Worm (Caenorhabditis elegans) whole organism, L4 larva: ENCODE measurements around the gene clec-1.
"Not testable (repeated sequence)": the region's sequence is repeated elsewhere in the genome, so short reads cannot be mapped to it uniquely, and the experiment has no call there.

Source experiments
- F49E8.2 ChIP-seq: sonication (generic microtip); optimal IDR thresholded peaks from 2 replicates; lab custom pipeline; 2016; ENCODE audit warnings: missing compliant biosample characterization, mild to moderate bottlenecking, missing genetic modification characterization, borderline replicate concordance
- hif-1 ChIP-seq, 2 experiments: sonication (generic microtip); optimal IDR thresholded peaks; 2 replicates each; lab custom pipeline; 2016 to 2017; ENCODE audit warnings: missing compliant biosample characterization in 2 of 2, missing genetic modification characterization in 2 of 2, missing genetic modification reagents in 2 of 2, missing genotype in 2 of 2, mild to moderate bottlenecking in 1 of 2
- mxl-2 ChIP-seq: fragments of 200-800 bp; sonication (Bioruptor generic); conservative IDR thresholded peaks from 2 replicates; pipeline ENCODE4 v1.3.6; 2022; ENCODE audit warnings: missing genetic modification reagents, missing genetic modification characterization, missing compliant biosample characterization
- nhr-41 ChIP-seq: fragments of 200-800 bp; sonication (Bioruptor generic); IDR thresholded peaks from 2 replicates; pipeline ENCODE4 v1.3.6; 2022; ENCODE audit warnings: missing genetic modification reagents, missing genetic modification characterization, missing compliant biosample characterization
- unc-62 ChIP-seq, 3 experiments: fragments of 150-350 bp in 1 of 3; sonication (generic microtip); optimal IDR thresholded peaks in 2 of 3; peaks in 1 of 3; 1 replicate in 1 of 3; 2 replicates in 2 of 3; lab custom pipeline; 2014 to 2017; ENCODE audit warnings: missing biosample characterization in 3 of 3, missing genetic modification characterization in 3 of 3, missing genetic modification reagents in 3 of 3, missing genotype in 1 of 3

ce11 chrV:5663317-5663716 is 36.6 kb upstream of the clec-1 start, which contains the start of gene C14C11.1:
- TF ChIP-seq mxl-2 (GFP tag; lab: Robert Waterston, UW); unc-62 (GFP tag; optimal IDR thresholded peaks at IDR 0.05 in 1 of 2; lab: Kevin White, UChicago); unc-62 (tag; optimal IDR thresholded peaks at IDR 0.05; lab: Kevin White, UChicago); hif-1 (tag; optimal IDR thresholded peaks at IDR 0.05; lab: Kevin White, UChicago); F49E8.2 (tag; lab: Kevin White, UChicago); nhr-41 (GFP tag; lab: Robert Waterston, UW): not testable (repeated sequence)
